Worm (Caenorhabditis elegans) whole organism, L3 larva: ENCODE results near the gene T01C8.2.
A peak's percentile ranks its signal among the peaks of the same experiment; 100 is the strongest.

Experiments
- R02D3.7 ChIP-seq: fragments of 150-350 bp; optimal IDR thresholded peaks from 2 replicates; lab custom pipeline; 2014; ENCODE audit warnings: missing biosample characterization, missing genetic modification characterization
- ZK546.5 ChIP-seq: sonication (generic microtip); optimal IDR thresholded peaks from 2 replicates; lab custom pipeline; 2017; ENCODE audit warnings: missing biosample characterization, missing genetic modification characterization
- aly-2 ChIP-seq: fragments of 150-350 bp; optimal IDR thresholded peaks from 2 replicates; lab custom pipeline; 2014; ENCODE audit warnings: missing biosample characterization, missing genetic modification characterization
- ama-1 ChIP-seq: fragments of 150-350 bp; optimal IDR thresholded peaks from 2 replicates; lab custom pipeline; 2018
- ceh-16 ChIP-seq: sonication (generic microtip); optimal IDR thresholded peaks from 2 replicates; lab custom pipeline; 2017; ENCODE audit warnings: missing biosample characterization, missing genetic modification characterization
- ceh-28 ChIP-seq: fragments of 150-350 bp; optimal IDR thresholded peaks from 2 replicates; lab custom pipeline; 2014; ENCODE audit warnings: missing biosample characterization, missing genetic modification reagents, missing genetic modification characterization
- ceh-82 ChIP-seq: fragments of 150-350 bp; optimal IDR thresholded peaks from 2 replicates; lab custom pipeline; 2014; ENCODE audit warnings: missing biosample characterization, missing genetic modification characterization
- ceh-9 ChIP-seq: sonication (generic microtip); optimal IDR thresholded peaks from 2 replicates; lab custom pipeline; 2018; ENCODE audit warnings: missing biosample characterization, missing genetic modification characterization
- daf-12 ChIP-seq: fragments of 150-350 bp; optimal IDR thresholded peaks from 2 replicates; lab custom pipeline; 2014; ENCODE audit warnings: missing biosample characterization, missing genetic modification reagents, missing genetic modification characterization
- egl-27 ChIP-seq: sonication (generic microtip); optimal IDR thresholded peaks from 4 replicates; lab custom pipeline; 2017; ENCODE audit warnings: missing biosample characterization, missing genetic modification reagents, missing genetic modification characterization
- egl-5 ChIP-seq: fragments of 150-350 bp; optimal IDR thresholded peaks from 2 replicates; lab custom pipeline; 2017; ENCODE audit warnings: missing biosample characterization, missing genetic modification reagents, missing genetic modification characterization, inconsistent platforms
- elt-1 ChIP-seq: fragments of 150-350 bp; optimal IDR thresholded peaks from 2 replicates; lab custom pipeline; 2014; ENCODE audit warnings: missing biosample characterization, missing genetic modification characterization
- elt-2 ChIP-seq: sonication (generic microtip); optimal IDR thresholded peaks from 2 replicates; lab custom pipeline; 2016; ENCODE audit warnings: missing genetic modification reagents, mild to moderate bottlenecking, missing genetic modification characterization, missing compliant biosample characterization
- elt-3 ChIP-seq, 3 experiments: fragments of 150-350 bp in 1 of 3; sonication (generic microtip) in 2 of 3; optimal IDR thresholded peaks; 2 replicates in 2 of 3; 4 replicates in 1 of 3; lab custom pipeline; 2014 to 2017; ENCODE audit warnings: missing biosample characterization in 3 of 3, missing genetic modification characterization in 3 of 3
- eor-1 ChIP-seq, 2 experiments: fragments of 150-350 bp; optimal IDR thresholded peaks; 2 replicates each; lab custom pipeline; 2014 to 2018; ENCODE audit warnings: missing biosample characterization in 2 of 2, missing genetic modification characterization in 2 of 2
- fkh-10 ChIP-seq: sonication (generic microtip); optimal IDR thresholded peaks from 2 replicates; lab custom pipeline; 2017; ENCODE audit warnings: missing biosample characterization, missing genetic modification reagents, missing genetic modification characterization
- fkh-2 ChIP-seq: fragments of 150-350 bp; optimal IDR thresholded peaks from 2 replicates; lab custom pipeline; 2014; ENCODE audit warnings: missing biosample characterization, missing genetic modification reagents, missing genetic modification characterization
- fos-1 ChIP-seq: fragments of 150-350 bp; optimal IDR thresholded peaks from 2 replicates; lab custom pipeline; 2014; ENCODE audit warnings: missing biosample characterization, missing genetic modification characterization
- hmg-11 ChIP-seq: sonication (generic microtip); optimal IDR thresholded peaks from 2 replicates; lab custom pipeline; 2016; ENCODE audit warnings: missing genetic modification characterization, missing compliant biosample characterization
- jun-1 ChIP-seq: fragments of 150-350 bp; optimal IDR thresholded peaks from 2 replicates; lab custom pipeline; 2014; ENCODE audit warnings: missing biosample characterization, missing genetic modification reagents, missing genetic modification characterization
- lin-15B ChIP-seq: fragments of 150-350 bp; optimal IDR thresholded peaks from 2 replicates; lab custom pipeline; 2014; ENCODE audit warnings: missing biosample characterization, missing genetic modification characterization
- lin-39 ChIP-seq: fragments of 150-350 bp; optimal IDR thresholded peaks from 2 replicates; lab custom pipeline; 2018; ENCODE audit warnings: missing biosample characterization, missing genetic modification reagents, missing genetic modification characterization
- lsy-12 ChIP-seq: sonication (generic microtip); optimal IDR thresholded peaks from 2 replicates; lab custom pipeline; 2016; ENCODE audit warnings: mild to moderate bottlenecking, missing genetic modification characterization, missing compliant biosample characterization
- mdl-1 ChIP-seq: fragments of 150-350 bp; optimal IDR thresholded peaks from 2 replicates; lab custom pipeline; 2014; ENCODE audit warnings: missing biosample characterization, missing genetic modification characterization
- mml-1 ChIP-seq: fragments of 150-350 bp; sonication (generic microtip); optimal IDR thresholded peaks from 3 replicates; lab custom pipeline; 2014; ENCODE audit warnings: missing biosample characterization, missing genetic modification characterization
- nfya-1 ChIP-seq: sonication (generic microtip); optimal IDR thresholded peaks from 2 replicates; lab custom pipeline; 2017; ENCODE audit warnings: missing genetic modification characterization, mild to moderate bottlenecking, missing compliant biosample characterization, antibody characterized with exemption, moderate library complexity; ENCODE audit not compliant: insufficient read depth
- nhr-11 ChIP-seq: fragments of 150-350 bp; optimal IDR thresholded peaks from 2 replicates; lab custom pipeline; 2014; ENCODE audit warnings: missing biosample characterization, missing genetic modification characterization
- nhr-12 ChIP-seq: fragments of 150-350 bp; optimal IDR thresholded peaks from 2 replicates; lab custom pipeline; 2014; ENCODE audit warnings: missing biosample characterization, missing genetic modification characterization
- nhr-23 ChIP-seq: fragments of 150-350 bp; optimal IDR thresholded peaks from 2 replicates; lab custom pipeline; 2014; ENCODE audit warnings: missing biosample characterization, missing genetic modification reagents, missing genetic modification characterization
- nhr-25 ChIP-seq: sonication (generic microtip); optimal IDR thresholded peaks from 2 replicates; lab custom pipeline; 2017; ENCODE audit warnings: missing biosample characterization, missing genetic modification characterization
- nhr-28 ChIP-seq: fragments of 150-350 bp; optimal IDR thresholded peaks from 2 replicates; lab custom pipeline; 2014; ENCODE audit warnings: missing biosample characterization, missing genetic modification characterization
- nhr-43 ChIP-seq: sonication (generic microtip); optimal IDR thresholded peaks from 2 replicates; lab custom pipeline; 2016; ENCODE audit warnings: mild to moderate bottlenecking, missing genetic modification characterization, missing compliant biosample characterization; ENCODE audit not compliant: poor library complexity, severe bottlenecking
- nhr-67 ChIP-seq: fragments of 150-350 bp; optimal IDR thresholded peaks from 2 replicates; lab custom pipeline; 2014; ENCODE audit warnings: missing biosample characterization, missing genetic modification characterization
- nhr-76 ChIP-seq: fragments of 150-350 bp; sonication (generic microtip); optimal IDR thresholded peaks from 5 replicates; lab custom pipeline; 2014; ENCODE audit warnings: missing biosample characterization, missing genetic modification characterization
- nhr-77 ChIP-seq: fragments of 150-350 bp; optimal IDR thresholded peaks from 2 replicates; lab custom pipeline; 2014; ENCODE audit warnings: missing biosample characterization, missing genetic modification characterization
- pha-4 ChIP-seq: fragments of 150-350 bp; optimal IDR thresholded peaks from 2 replicates; lab custom pipeline; 2014; ENCODE audit warnings: missing biosample characterization, missing genetic modification reagents, missing genetic modification characterization
- pqm-1 ChIP-seq: fragments of 150-350 bp; optimal IDR thresholded peaks from 2 replicates; lab custom pipeline; 2017; ENCODE audit warnings: missing biosample characterization, missing genetic modification characterization, inconsistent platforms
- sea-2 ChIP-seq: fragments of 150-350 bp; sonication (generic microtip); optimal IDR thresholded peaks from 4 replicates; lab custom pipeline; 2014; ENCODE audit warnings: missing biosample characterization, missing genetic modification reagents, missing genetic modification characterization
- skn-1 ChIP-seq: fragments of 150-350 bp; optimal IDR thresholded peaks from 2 replicates; lab custom pipeline; 2014; ENCODE audit warnings: missing biosample characterization, missing genetic modification characterization
- snpc-4 ChIP-seq: fragments of 150-350 bp; optimal IDR thresholded peaks from 2 replicates; lab custom pipeline; 2014; ENCODE audit warnings: missing biosample characterization, missing genetic modification characterization
- tbx-2 ChIP-seq: sonication (generic microtip); optimal IDR thresholded peaks from 2 replicates; lab custom pipeline; 2016; ENCODE audit warnings: mild to moderate bottlenecking, missing genetic modification characterization, missing compliant biosample characterization
- unc-39 ChIP-seq: sonication (generic microtip); optimal IDR thresholded peaks from 4 replicates; lab custom pipeline; 2017; ENCODE audit warnings: missing biosample characterization, missing genetic modification characterization
- unc-62 ChIP-seq: fragments of 150-350 bp; sonication (generic microtip); optimal IDR thresholded peaks from 4 replicates; lab custom pipeline; 2014; ENCODE audit warnings: missing biosample characterization, missing genetic modification reagents, missing genetic modification characterization
- zag-1 ChIP-seq: fragments of 150-350 bp; optimal IDR thresholded peaks from 2 replicates; lab custom pipeline; 2014; ENCODE audit warnings: missing biosample characterization, missing genetic modification characterization
- ztf-11 ChIP-seq: fragments of 150-350 bp; optimal IDR thresholded peaks from 2 replicates; lab custom pipeline; 2014; ENCODE audit warnings: missing biosample characterization, missing genetic modification characterization
- ztf-4 ChIP-seq: fragments of 150-350 bp; optimal IDR thresholded peaks from 2 replicates; lab custom pipeline; 2014; ENCODE audit warnings: missing biosample characterization, missing genetic modification characterization

The T01C8.2 gene

DNA sequence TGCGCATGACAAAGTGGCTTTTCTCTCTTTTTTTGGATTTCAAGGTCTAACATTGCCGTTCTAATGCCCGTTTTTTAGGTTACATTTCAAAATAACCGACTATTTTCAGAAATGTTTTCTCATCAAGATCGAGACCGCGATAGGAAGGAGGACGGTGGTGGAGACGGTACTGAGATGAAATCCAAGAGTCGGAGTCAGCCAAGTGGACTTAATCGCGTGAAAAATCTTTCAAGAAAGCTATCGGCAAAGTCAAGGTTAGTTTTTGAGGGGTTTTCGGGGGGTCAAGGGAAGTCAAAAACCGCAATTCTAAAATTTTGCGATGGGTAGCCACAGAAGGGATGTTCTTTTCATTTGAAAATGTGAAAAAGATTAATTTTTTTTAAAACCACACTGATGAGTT lies 9.7 kb downstream of the T01C8.2 start, which contains the start of gene aak-2:
aak-2 (plus strand) TSS at position 110 of the 400 bp plus-strand sequence.
- TF ChIP-seq egl-5 (no peak), unc-62 (GFP tag; lab: Kevin White, UChicago) (no peak), nhr-25 (tag; lab: Kevin White, UChicago) (peak; percentile 80), daf-12 (tag; lab: Kevin White, UChicago) (no peak), ceh-16 (peak; percentile 14), lin-15B (tag; lab: Kevin White, UChicago) (no peak), egl-27 (no peak), elt-1 (tag; lab: Kevin White, UChicago) (peak; percentile 76), skn-1 (no peak), nhr-23 (tag; lab: Kevin White, UChicago) (peak; percentile 17), nhr-76 (tag; lab: Kevin White, UChicago) (no peak), nhr-67 (no peak), aly-2 (tag; lab: Kevin White, UChicago) (no peak), tbx-2 (tag; lab: Kevin White, UChicago) (no peak)

DNA sequence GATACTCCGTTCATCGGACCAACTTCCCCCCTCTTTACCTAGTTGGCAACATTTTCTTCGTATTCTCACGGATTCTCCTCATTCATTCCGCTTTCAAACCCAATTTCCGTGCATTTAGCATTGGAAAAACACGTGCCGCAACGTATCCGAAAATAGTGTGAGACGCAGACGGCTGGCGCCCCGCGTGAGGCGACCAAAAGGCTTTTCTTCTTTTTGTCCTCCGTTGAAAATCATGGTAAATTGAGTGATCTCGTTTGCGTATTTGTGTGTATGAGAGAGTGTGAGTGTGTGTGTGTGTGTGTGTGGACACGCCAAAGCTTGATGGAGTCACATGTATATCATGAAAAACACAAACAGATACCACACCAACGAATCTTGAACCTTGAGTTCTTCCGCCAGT lies 10.6 kb downstream of the T01C8.2 start:
- TF ChIP-seq zag-1 (no peak), ceh-16 (no peak), elt-2 (peak; percentile 77), nfya-1 (tag; lab: Kevin White, UChicago) (peak; percentile 89), tbx-2 (tag; lab: Kevin White, UChicago) (peak; percentile 46), nhr-43 (peak; percentile 91), elt-3 (tag; optimal IDR thresholded peaks at IDR 0.05; lab: Kevin White, UChicago) (no peak), nhr-67 (no peak), pha-4 (tag; lab: Kevin White, UChicago) (peak; percentile 88), nhr-12 (tag; lab: Kevin White, UChicago) (no peak), mdl-1 (tag; lab: Kevin White, UChicago) (peak; percentile 97), elt-1 (tag; lab: Kevin White, UChicago) (peak; percentile 62), eor-1 (tag; optimal IDR thresholded peaks at IDR 0.05; lab: Kevin White, UChicago) (no peak), lin-15B (tag; lab: Kevin White, UChicago) (peak; percentile 53), jun-1 (peak; percentile 92), egl-27 (no peak), snpc-4 (tag; lab: Kevin White, UChicago) (peak; percentile 49), nhr-25 (tag; lab: Kevin White, UChicago) (peak; percentile 95), unc-39 (no peak), mml-1 (tag; lab: Kevin White, UChicago) (peak; percentile 66), aly-2 (tag; lab: Kevin White, UChicago) (no peak), daf-12 (tag; lab: Kevin White, UChicago) (no peak), fkh-10 (GFP tag; lab: Kevin White, UChicago) (peak; percentile 97), nhr-76 (tag; lab: Kevin White, UChicago) (no peak), ama-1 (peak; percentile 74), fos-1 (tag; lab: Kevin White, UChicago) (no peak), egl-5 (peak; percentile 96), ceh-82 (tag; lab: Kevin White, UChicago) (no peak), fkh-2 (tag; lab: Kevin White, UChicago) (no peak), nhr-11 (tag; lab: Kevin White, UChicago) (peak; percentile 82), unc-62 (GFP tag; lab: Kevin White, UChicago) (peak; percentile 66), ceh-9 (no peak), R02D3.7 (tag; lab: Kevin White, UChicago) (no peak), ZK546.5 (tag; lab: Kevin White, UChicago) (no peak), hmg-11 (tag; lab: Kevin White, UChicago) (peak; percentile 72), ceh-28 (tag; lab: Kevin White, UChicago) (peak; percentile 73), lin-39 (tag; lab: Kevin White, UChicago) (peak; percentile 67), pqm-1 (tag; lab: Kevin White, UChicago) (peak; percentile 84), skn-1 (peak; percentile 53), nhr-28 (no peak), ztf-4 (tag; lab: Kevin White, UChicago) (peak; percentile 15), nhr-23 (tag; lab: Kevin White, UChicago) (peak; percentile 90), ztf-11 (tag; lab: Kevin White, UChicago) (no peak), sea-2 (GFP tag; lab: Kevin White, UChicago) (peak; percentile 11), nhr-77 (tag; lab: Kevin White, UChicago) (no peak), lsy-12 (peak; percentile 85)
- TF ChIP-seq, all 47 proteins: peak for 26
